Worm (Caenorhabditis elegans): ENCODE results near the gene mul-1.

- TF ChIP-seq elt-3 (tag; optimal IDR thresholded peaks at IDR 0.05), result no peak
- TF ChIP-seq fkh-10 (GFP tag; optimal IDR thresholded peaks at IDR 0.05), result no peak
- no peak for TF ChIP-seq ceh-28 (tag; optimal IDR thresholded peaks at IDR 0.05)
- no peak for TF ChIP-seq nhr-11 (tag; optimal IDR thresholded peaks at IDR 0.05)
- no peak for TF ChIP-seq pha-4 (tag; optimal IDR thresholded peaks at IDR 0.05)
- TF ChIP-seq nhr-237 (tag; optimal IDR thresholded peaks at IDR 0.05), result no peak
- no peak for TF ChIP-seq nhr-76 (tag; optimal IDR thresholded peaks at IDR 0.05)
- no peak for TF ChIP-seq ceh-9 (tag; optimal IDR thresholded peaks at IDR 0.05)
These were observed 28.6 kb downstream of the mul-1 start for ce11 chrIV:4094364-4094763.

All from whole organism, L3 larva.